Fruit fly (Drosophila melanogaster) whole organism, prepupa: ENCODE results near the gene Tengl1.

Experiments
- Blimp-1 ChIP-seq: fragments of 200-800 bp; sonication (Bioruptor generic); optimal IDR thresholded peaks from 3 replicates; lab custom pipeline; 2017; ENCODE audit warnings: missing biosample characterization, missing genetic modification characterization, mild to moderate bottlenecking, moderate library complexity, missing genetic modification reagents
- CG10631 ChIP-seq: fragments of 200-800 bp; sonication (Bioruptor generic); optimal IDR thresholded peaks from 2 replicates; lab custom pipeline; 2016; ENCODE audit warnings: missing biosample characterization, missing genetic modification characterization
- CG11294 ChIP-seq: fragments of 200-800 bp; sonication (Bioruptor generic); IDR thresholded peaks from 2 replicates; pipeline ENCODE4 v1.3.6; 2022; ENCODE audit warnings: missing biosample characterization, missing genetic modification characterization
- CG11762 ChIP-seq: fragments of 200-800 bp; sonication (Bioruptor generic); optimal IDR thresholded peaks from 3 replicates; lab custom pipeline; 2016; ENCODE audit warnings: missing biosample characterization, missing genetic modification characterization; ENCODE audit not compliant: insufficient read depth
- CG15336 ChIP-seq: fragments of 200-800 bp; sonication (Bioruptor generic); IDR thresholded peaks from 2 replicates; pipeline ENCODE4 v1.3.6; 2022; ENCODE audit warnings: missing biosample characterization, missing genetic modification characterization
- CG1621 ChIP-seq: fragments of 200-800 bp; sonication (Bioruptor generic); optimal IDR thresholded peaks from 3 replicates; lab custom pipeline; 2018; ENCODE audit warnings: missing biosample characterization, mild to moderate bottlenecking, missing genetic modification characterization
- CG3032 ChIP-seq: fragments of 200-800 bp; optimal IDR thresholded peaks from 2 replicates; lab custom pipeline; 2019; ENCODE audit warnings: missing biosample characterization, mild to moderate bottlenecking, missing genetic modification characterization, moderate library complexity
- CG31627 ChIP-seq: fragments of 200-800 bp; sonication (Bioruptor generic); optimal IDR thresholded peaks from 3 replicates; lab custom pipeline; 2016; ENCODE audit warnings: missing biosample characterization, missing genetic modification characterization
- CG34406 ChIP-seq: fragments of 200-800 bp; sonication (Bioruptor generic); optimal IDR thresholded peaks from 3 replicates; lab custom pipeline; 2016; ENCODE audit warnings: missing biosample characterization, missing genetic modification characterization
- CG4318 ChIP-seq: fragments of 200-800 bp; sonication (Bioruptor generic); optimal IDR thresholded peaks from 3 replicates; lab custom pipeline; 2017; ENCODE audit warnings: missing biosample characterization, mild to moderate bottlenecking, missing genetic modification characterization
- CG6163 ChIP-seq: fragments of 200-800 bp; sonication (Bioruptor generic); IDR thresholded peaks from 3 replicates; pipeline ENCODE4 v1.3.6; 2022; ENCODE audit warnings: missing biosample characterization, missing genetic modification characterization
- CG6276 ChIP-seq: fragments of 200-800 bp; sonication (Bioruptor generic); optimal IDR thresholded peaks from 2 replicates; lab custom pipeline; 2017; ENCODE audit warnings: missing biosample characterization, mild to moderate bottlenecking, missing genetic modification characterization
- CG6792 ChIP-seq: fragments of 200-800 bp; sonication (Bioruptor generic); optimal IDR thresholded peaks from 3 replicates; lab custom pipeline; 2016; ENCODE audit warnings: missing biosample characterization, missing genetic modification characterization
- CG6808 ChIP-seq: fragments of 200-800 bp; sonication (Bioruptor generic); optimal IDR thresholded peaks from 3 replicates; lab custom pipeline; 2017; ENCODE audit warnings: missing biosample characterization, missing genetic modification characterization, mild to moderate bottlenecking, moderate library complexity, missing genetic modification reagents
- CG6854 ChIP-seq: fragments of 200-800 bp; sonication (Bioruptor generic); optimal IDR thresholded peaks from 2 replicates; lab custom pipeline; 2017; ENCODE audit warnings: missing biosample characterization, mild to moderate bottlenecking, missing genetic modification characterization
- CG7368 ChIP-seq: fragments of 200-800 bp; sonication (Bioruptor generic); optimal IDR thresholded peaks from 3 replicates; lab custom pipeline; 2016; ENCODE audit warnings: missing biosample characterization, missing genetic modification characterization
- CG8319 ChIP-seq: fragments of 200-800 bp; sonication (Bioruptor generic); optimal IDR thresholded peaks from 3 replicates; lab custom pipeline; 2016; ENCODE audit warnings: missing biosample characterization, missing genetic modification characterization
- CG8632 ChIP-seq: fragments of 200-800 bp; sonication (Bioruptor generic); optimal IDR thresholded peaks from 3 replicates; lab custom pipeline; 2016; ENCODE audit warnings: missing biosample characterization, missing genetic modification characterization
- CG9139 ChIP-seq: fragments of 200-800 bp; sonication (Bioruptor generic); optimal IDR thresholded peaks from 3 replicates; lab custom pipeline; 2017; ENCODE audit warnings: missing biosample characterization, mild to moderate bottlenecking, missing genetic modification characterization
- Eip75B ChIP-seq: fragments of 200-800 bp; sonication (Bioruptor generic); optimal IDR thresholded peaks from 3 replicates; lab custom pipeline; 2016; ENCODE audit warnings: missing biosample characterization, missing genetic modification characterization
- Ets96B ChIP-seq: fragments of 200-800 bp; optimal IDR thresholded peaks from 2 replicates; lab custom pipeline; 2019; ENCODE audit warnings: missing biosample characterization, mild to moderate bottlenecking, missing genetic modification characterization, moderate library complexity
- Gug ChIP-seq: fragments of 200-800 bp; sonication (Bioruptor generic); IDR thresholded peaks from 2 replicates; pipeline ENCODE4 v1.3.6; 2022; ENCODE audit warnings: missing biosample characterization, missing genetic modification characterization
- Hr38 ChIP-seq: sonication (Bioruptor generic); optimal IDR thresholded peaks from 2 replicates; lab custom pipeline; 2016; ENCODE audit warnings: missing biosample characterization, missing genetic modification characterization
- Hr39 ChIP-seq: fragments of 200-800 bp; sonication (Bioruptor generic); optimal IDR thresholded peaks from 2 replicates; lab custom pipeline; 2016; ENCODE audit warnings: missing biosample characterization, missing genetic modification characterization
- Hr4 ChIP-seq: fragments of 200-800 bp; sonication (Bioruptor generic); optimal IDR thresholded peaks from 3 replicates; lab custom pipeline; 2016; ENCODE audit warnings: missing biosample characterization, missing genetic modification characterization
- Lpt ChIP-seq: fragments of 200-800 bp; sonication (Bioruptor generic); optimal IDR thresholded peaks from 3 replicates; lab custom pipeline; 2016; ENCODE audit warnings: missing biosample characterization, missing genetic modification characterization
- OdsH ChIP-seq: fragments of 200-800 bp; sonication (Bioruptor generic); optimal IDR thresholded peaks from 3 replicates; lab custom pipeline; 2016; ENCODE audit warnings: missing biosample characterization, missing genetic modification characterization
- Smox ChIP-seq: fragments of 200-800 bp; sonication (Bioruptor generic); optimal IDR thresholded peaks from 3 replicates; lab custom pipeline; 2016; ENCODE audit warnings: missing biosample characterization, missing genetic modification characterization
- Sox102F ChIP-seq: fragments of 200-800 bp; sonication (Bioruptor generic); optimal IDR thresholded peaks from 2 replicates; lab custom pipeline; 2016; ENCODE audit warnings: missing biosample characterization, mild to moderate bottlenecking, missing genetic modification characterization
- Sox14 ChIP-seq: fragments of 200-800 bp; sonication (Bioruptor generic); optimal IDR thresholded peaks from 3 replicates; lab custom pipeline; 2016; ENCODE audit warnings: missing biosample characterization, missing genetic modification characterization
- Sox15 ChIP-seq: fragments of 200-800 bp; sonication (Bioruptor generic); optimal IDR thresholded peaks from 3 replicates; lab custom pipeline; 2016; ENCODE audit warnings: missing biosample characterization, missing genetic modification characterization
- achi ChIP-seq: fragments of 200-800 bp; sonication (Bioruptor generic); optimal IDR thresholded peaks from 3 replicates; lab custom pipeline; 2016; ENCODE audit warnings: missing biosample characterization, missing genetic modification characterization
- acj6 ChIP-seq: fragments of 200-800 bp; sonication (Bioruptor generic); optimal IDR thresholded peaks from 3 replicates; lab custom pipeline; 2016; ENCODE audit warnings: missing biosample characterization, missing genetic modification characterization
- cyc ChIP-seq: fragments of 200-800 bp; sonication (Bioruptor generic); optimal IDR thresholded peaks from 3 replicates; lab custom pipeline; 2016; ENCODE audit warnings: missing biosample characterization, missing genetic modification characterization
- dac ChIP-seq: fragments of 200-800 bp; sonication (Bioruptor generic); optimal IDR thresholded peaks from 2 replicates; lab custom pipeline; 2017; ENCODE audit warnings: missing biosample characterization, mild to moderate bottlenecking, missing genetic modification characterization
- dsx ChIP-seq: fragments of 200-800 bp; optimal IDR thresholded peaks from 3 replicates; lab custom pipeline; 2019; ENCODE audit warnings: missing biosample characterization, mild to moderate bottlenecking, missing genetic modification characterization, moderate library complexity; ENCODE audit not compliant: poor library complexity, severe bottlenecking
- eg ChIP-seq: fragments of 200-800 bp; sonication (Bioruptor generic); IDR thresholded peaks from 3 replicates; pipeline ENCODE4 v1.3.6; 2022; ENCODE audit warnings: missing biosample characterization, missing genetic modification characterization
- esn ChIP-seq: fragments of 200-800 bp; sonication (Bioruptor generic); optimal IDR thresholded peaks from 2 replicates; lab custom pipeline; 2016; ENCODE audit warnings: missing biosample characterization, mild to moderate bottlenecking, missing genetic modification characterization, moderate library complexity
- fd59A ChIP-seq: fragments of 200-800 bp; sonication (Bioruptor generic); optimal IDR thresholded peaks from 2 replicates; lab custom pipeline; 2017; ENCODE audit warnings: missing biosample characterization, mild to moderate bottlenecking, missing genetic modification characterization, missing genetic modification reagents
- fd85E ChIP-seq: fragments of 200-800 bp; sonication (Bioruptor generic); optimal IDR thresholded peaks from 3 replicates; lab custom pipeline; 2016; ENCODE audit warnings: missing biosample characterization, missing genetic modification characterization
- fkh ChIP-seq: fragments of 200-800 bp; sonication (Bioruptor generic); optimal IDR thresholded peaks from 3 replicates; lab custom pipeline; 2017; ENCODE audit warnings: missing biosample characterization, mild to moderate bottlenecking, missing genetic modification characterization, moderate library complexity
- lz ChIP-seq: fragments of 200-800 bp; sonication (Bioruptor generic); optimal IDR thresholded peaks from 3 replicates; lab custom pipeline; 2016; ENCODE audit warnings: missing biosample characterization, missing genetic modification characterization
- salr ChIP-seq, 2 experiments: fragments of 200-800 bp; sonication (Bioruptor generic); optimal IDR thresholded peaks; 3 replicates each; lab custom pipeline; 2016 to 2018; ENCODE audit warnings: missing biosample characterization in 2 of 2, missing genetic modification characterization in 2 of 2, mild to moderate bottlenecking in 1 of 2
- spab ChIP-seq: fragments of 200-800 bp; sonication (Bioruptor generic); optimal IDR thresholded peaks from 2 replicates; lab custom pipeline; 2017; ENCODE audit warnings: missing biosample characterization, mild to moderate bottlenecking, missing genetic modification characterization, missing genetic modification reagents
- ss ChIP-seq, 2 experiments: fragments of 200-800 bp; sonication (Bioruptor generic); optimal IDR thresholded peaks; 2 replicates in 1 of 2; 3 replicates in 1 of 2; lab custom pipeline; 2017 to 2018; ENCODE audit warnings: mild to moderate bottlenecking in 2 of 2, missing biosample characterization in 2 of 2, missing genetic modification characterization in 2 of 2, moderate library complexity in 1 of 2
- topi ChIP-seq: fragments of 200-800 bp; sonication (Bioruptor generic); optimal IDR thresholded peaks from 3 replicates; lab custom pipeline; 2016; ENCODE audit warnings: missing biosample characterization, missing genetic modification characterization

Tengl1 gene

dm6 chr2L:2227316-2227715 is 13.1 kb downstream of the Tengl1 start (continued):
- TF ChIP-seq salr (GFP tag; optimal IDR thresholded peaks at IDR 0.05; lab: Kevin White, UChicago) (peak in 1 of 2 experiments; percentile 50), CG8319 (GFP tag; lab: Kevin White, UChicago) (no peak), Hr38 (GFP tag; lab: Kevin White, UChicago) (no peak), Hr4 (GFP tag; lab: Kevin White, UChicago) (peak; percentile 87), acj6 (peak; percentile 78), Gug (GFP tag; lab: Robert Waterston, UW) (peak; percentile 75), Eip75B (GFP tag; lab: Kevin White, UChicago) (peak; percentile 76), CG7368 (GFP tag; lab: Kevin White, UChicago) (peak; percentile 83), eg (GFP tag; lab: Robert Waterston, UW) (peak; percentile 89), Smox (GFP tag; lab: Kevin White, UChicago) (peak; percentile 76), achi (GFP tag; lab: Kevin White, UChicago) (peak; percentile 74), fd59A (GFP tag; lab: Kevin White, UChicago) (peak; percentile 58), CG6792 (GFP tag; lab: Kevin White, UChicago) (peak; percentile 81), CG4318 (GFP tag; lab: Kevin White, UChicago) (no peak), CG15336 (GFP tag; lab: Robert Waterston, UW) (peak; percentile 87), CG6276 (peak; percentile 72), fkh (no peak)

DNA sequence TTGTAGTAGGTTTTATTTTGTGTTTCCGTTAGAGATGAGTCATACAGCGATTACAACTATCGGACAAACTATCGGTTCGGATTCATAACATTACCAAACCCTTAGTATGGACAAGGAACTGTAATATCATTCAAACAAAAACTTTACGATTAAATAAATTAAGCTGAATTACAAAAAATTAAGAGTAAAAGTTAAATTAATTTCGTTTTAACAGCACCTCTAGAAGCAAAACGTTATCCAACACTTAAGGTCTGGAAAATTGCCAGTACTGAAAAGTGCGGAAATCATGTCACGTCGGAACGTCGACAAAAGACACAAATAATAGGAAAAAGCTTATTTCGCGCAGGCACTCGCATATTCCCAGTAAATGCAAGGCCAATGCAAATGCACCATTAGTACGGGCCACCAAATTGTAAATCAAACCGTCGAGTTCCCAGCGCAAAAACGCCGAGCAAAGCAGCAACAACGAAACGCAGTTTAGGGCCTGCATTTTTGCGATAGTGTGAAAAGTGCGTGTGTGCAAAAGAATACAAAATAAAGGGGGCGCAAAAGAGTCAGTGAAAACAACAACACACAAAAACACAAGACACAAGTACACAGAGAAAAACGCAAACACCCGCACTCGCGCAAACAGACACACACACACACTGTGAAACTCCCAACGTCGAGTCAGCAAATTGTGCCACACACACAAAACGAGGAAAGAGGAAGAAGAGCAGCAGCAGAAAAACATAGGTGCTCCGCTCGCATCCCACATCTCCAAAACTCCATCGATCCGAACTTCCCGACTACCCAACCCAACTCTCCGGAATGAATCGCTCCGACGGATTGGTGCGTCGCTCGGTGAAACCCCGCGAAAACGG is 13.9 kb downstream of the Tengl1 start, which contains the start of the genes CG15387 and sau:
CG15387 (minus strand) TSS at position 36 of the 863 bp plus-strand sequence.
sau (plus strand) TSS at position 84 of the 863 bp plus-strand sequence.
- peak; percentile 45; the same call in 1 of the 2 replicates for TF ChIP-seq CG11294
- peak; percentile 42 for TF ChIP-seq Lpt (GFP tag; lab: Kevin White, UChicago)
- peak; percentile 88 for TF ChIP-seq Sox14 (GFP tag; lab: Kevin White, UChicago)
- peak; percentile 88 for TF ChIP-seq CG10631 (GFP tag; lab: Kevin White, UChicago)
- TF ChIP-seq eg (GFP tag; lab: Robert Waterston, UW) = peak; percentile 77
- TF ChIP-seq lz = peak; percentile 93
- TF ChIP-seq CG3032 (tag; lab: Kevin White, UChicago) = peak; percentile 84
- peak; percentile 64 for TF ChIP-seq Blimp-1 (GFP tag; lab: Kevin White, UChicago)
- peak; percentile 81 for TF ChIP-seq CG34406 (GFP tag; lab: Kevin White, UChicago)
- TF ChIP-seq OdsH (GFP tag; lab: Kevin White, UChicago) = peak; percentile 90
- peak; percentile 90 for TF ChIP-seq cyc (GFP tag; lab: Kevin White, UChicago)
- peak; percentile 93 for TF ChIP-seq esn (GFP tag; lab: Kevin White, UChicago)
- TF ChIP-seq CG4318 (GFP tag; lab: Kevin White, UChicago) = peak; percentile 21
- peak; percentile 39 for TF ChIP-seq CG6854 (GFP tag; lab: Kevin White, UChicago)
- TF ChIP-seq fd85E (GFP tag; lab: Kevin White, UChicago) = peak; percentile 59
- TF ChIP-seq Sox102F = peak; percentile 87
- TF ChIP-seq Hr39 (GFP tag; lab: Kevin White, UChicago) = peak; percentile 93
- TF ChIP-seq CG6808 (GFP tag; lab: Kevin White, UChicago) = peak; percentile 53
- peak; percentile 90 for TF ChIP-seq topi
- peak; percentile 81 for TF ChIP-seq dsx (GFP tag; lab: Kevin White, UChicago)
- peak; percentile 55 to 84 for TF ChIP-seq salr (GFP tag; optimal IDR thresholded peaks at IDR 0.05; lab: Kevin White, UChicago)
- TF ChIP-seq Ets96B (tag; lab: Kevin White, UChicago) = peak; percentile 79
- TF ChIP-seq Hr38 (GFP tag; lab: Kevin White, UChicago) = peak; percentile 72
- peak; percentile 50 for TF ChIP-seq spab (GFP tag; lab: Kevin White, UChicago)
- peak; percentile 88 for TF ChIP-seq Smox (GFP tag; lab: Kevin White, UChicago)
- TF ChIP-seq CG1621 (tag; lab: Kevin White, UChicago) = peak; percentile 52
- TF ChIP-seq CG9139 = peak; percentile 43
- TF ChIP-seq Eip75B (GFP tag; lab: Kevin White, UChicago) = peak; percentile 84
- TF ChIP-seq CG8632 (GFP tag; lab: Kevin White, UChicago) = peak; percentile 74
- TF ChIP-seq ss (GFP tag; optimal IDR thresholded peaks at IDR 0.05; lab: Kevin White, UChicago) = peak; percentile 2 to 79
- TF ChIP-seq CG11762 (GFP tag; lab: Kevin White, UChicago) = peak; percentile 48
- peak; percentile 54 for TF ChIP-seq dac
- peak; percentile 83 for TF ChIP-seq CG6163 (GFP tag; lab: Robert Waterston, UW)
- TF ChIP-seq CG31627 (GFP tag; lab: Kevin White, UChicago) = peak; percentile 92
- TF ChIP-seq CG6276 = peak; percentile 34
- peak; percentile 71 for TF ChIP-seq Sox15
